Worm (Caenorhabditis elegans): Measurements from ENCODE around the gene ZC317.7.

ZC317.7 gene

DNA sequence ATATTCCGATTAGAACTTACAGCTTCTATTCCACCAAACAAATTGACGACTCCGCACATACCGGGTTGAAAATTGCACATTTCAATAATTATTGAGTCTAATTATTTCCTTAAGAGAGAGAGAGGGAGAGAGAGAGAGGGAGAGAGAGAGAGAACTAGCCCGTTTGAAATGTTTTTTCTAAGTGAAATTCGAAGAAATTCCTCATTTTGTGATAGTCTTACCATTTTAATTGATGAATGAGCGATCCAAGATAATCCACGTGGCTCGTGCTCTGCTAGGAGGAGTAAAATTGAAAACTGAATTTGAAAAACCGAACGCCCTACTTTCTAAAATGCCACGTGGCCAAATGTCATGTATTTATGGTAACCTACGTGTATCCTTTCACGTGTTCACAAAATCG, 38.3 kb downstream of the ZC317.7 start, which contains the start of gene F08F3.8:
F08F3.8 (minus strand) TSS at position 101 of the 400 bp plus-strand sequence.
- TF ChIP-seq klf-2 (GFP tag; conservative IDR thresholded peaks at IDR 0.05): no peak
- no peak for TF ChIP-seq T22C8.4 (GFP tag; IDR thresholded peaks at IDR 0.05)
- TF ChIP-seq ztf-23 (GFP tag; IDR thresholded peaks at IDR 0.05): no peak
- no peak for TF ChIP-seq med-1 (GFP tag; optimal IDR thresholded peaks at IDR 0.05; ENCODE audit: insufficient read depth)
- TF ChIP-seq flt-1 (GFP tag; IDR thresholded peaks at IDR 0.05): no peak
- no peak for TF ChIP-seq cog-1 (tag; optimal IDR thresholded peaks at IDR 0.05)
- no peak for TF ChIP-seq ref-1 (GFP tag; conservative IDR thresholded peaks at IDR 0.05)
- no peak for TF ChIP-seq tab-1 (GFP tag; IDR thresholded peaks at IDR 0.05)
- no peak for TF ChIP-seq ztf-29 (GFP tag; IDR thresholded peaks at IDR 0.05)

DNA sequence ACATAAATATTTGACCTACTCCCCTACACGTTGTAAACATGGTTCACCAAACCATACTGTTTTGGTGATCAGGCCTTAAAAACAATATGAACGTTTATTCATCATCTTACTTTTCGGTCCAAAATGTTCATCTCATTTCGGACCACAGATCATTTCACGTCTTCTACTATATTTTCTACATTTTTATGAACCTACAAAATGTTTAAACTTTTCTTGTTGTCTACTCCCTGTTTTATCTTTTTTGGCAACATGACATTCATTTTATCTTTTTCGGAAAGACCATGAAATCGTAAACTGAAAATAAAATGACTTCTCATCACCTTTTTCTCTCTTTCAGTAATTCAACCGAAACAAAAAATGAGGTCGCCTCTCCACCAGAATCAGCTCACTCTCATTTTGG, 43.0 kb downstream of the ZC317.7 start, which contains the start of gene rhr-1:
rhr-1 (plus strand) TSS at position 301 of the 400 bp plus-strand sequence.
- TF ChIP-seq cog-1 (tag; optimal IDR thresholded peaks at IDR 0.05): no peak
- no peak for TF ChIP-seq T22C8.4 (GFP tag; IDR thresholded peaks at IDR 0.05)
- no peak for TF ChIP-seq flt-1 (GFP tag; IDR thresholded peaks at IDR 0.05)
- TF ChIP-seq ref-1 (GFP tag; conservative IDR thresholded peaks at IDR 0.05): no peak
- no peak for TF ChIP-seq klf-2 (GFP tag; conservative IDR thresholded peaks at IDR 0.05)
- TF ChIP-seq med-1 (GFP tag; optimal IDR thresholded peaks at IDR 0.05; ENCODE audit: insufficient read depth): no peak
- no peak for TF ChIP-seq ztf-29 (GFP tag; IDR thresholded peaks at IDR 0.05)
- TF ChIP-seq tab-1 (GFP tag; IDR thresholded peaks at IDR 0.05): no peak
- TF ChIP-seq ztf-23 (GFP tag; IDR thresholded peaks at IDR 0.05): no peak

DNA sequence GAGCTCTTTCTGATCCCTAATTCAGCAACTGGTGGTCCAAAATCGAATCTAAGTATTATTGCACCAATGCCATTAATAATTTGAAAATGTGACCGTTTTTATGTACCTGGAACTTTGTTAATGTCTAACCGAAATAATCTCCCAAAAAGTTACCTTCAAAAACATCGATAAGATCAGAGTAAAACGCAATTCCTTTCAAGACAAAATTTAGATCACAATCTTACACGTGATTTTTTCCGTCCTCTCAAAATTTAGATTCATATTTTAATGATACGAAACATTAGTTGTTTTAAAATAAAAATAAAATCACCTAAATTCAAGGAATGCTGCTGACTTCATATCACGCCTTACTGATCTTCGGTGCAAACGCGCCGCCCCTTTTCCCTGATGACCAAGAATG, 44.5 kb downstream of the ZC317.7 start:
- TF ChIP-seq ztf-23 (GFP tag; IDR thresholded peaks at IDR 0.05) (no peak), ref-1 (GFP tag; conservative IDR thresholded peaks at IDR 0.05) (no peak), ztf-29 (GFP tag; IDR thresholded peaks at IDR 0.05) (no peak), tab-1 (GFP tag; IDR thresholded peaks at IDR 0.05) (no peak), med-1 (GFP tag; optimal IDR thresholded peaks at IDR 0.05; ENCODE audit: insufficient read depth) (no peak), cog-1 (tag; optimal IDR thresholded peaks at IDR 0.05) (no peak), T22C8.4 (GFP tag; IDR thresholded peaks at IDR 0.05) (no peak), klf-2 (GFP tag; conservative IDR thresholded peaks at IDR 0.05) (no peak), flt-1 (GFP tag; IDR thresholded peaks at IDR 0.05) (no peak)

DNA sequence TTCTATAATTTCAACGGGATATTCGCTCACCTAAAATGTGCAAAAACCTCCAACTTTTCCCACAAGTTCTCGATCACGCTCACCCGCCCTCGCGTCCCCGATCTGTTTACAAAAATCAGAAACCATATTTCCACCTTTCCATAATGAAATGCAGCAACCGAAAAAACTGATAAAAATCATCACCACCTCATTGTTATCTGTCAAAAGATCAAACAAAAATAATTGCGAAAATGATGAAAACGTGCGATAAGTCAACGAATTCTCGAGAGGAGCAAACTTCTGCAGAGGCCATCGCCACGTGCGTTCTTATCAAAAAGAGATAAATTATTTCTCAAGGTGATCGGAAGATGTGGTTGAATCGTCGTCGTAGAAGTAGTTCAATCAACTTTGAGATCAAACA, 45.8 kb downstream of the ZC317.7 start:
- TF ChIP-seq T22C8.4 (GFP tag; IDR thresholded peaks at IDR 0.05): no peak
- no peak for TF ChIP-seq ref-1 (GFP tag; conservative IDR thresholded peaks at IDR 0.05)
- no peak for TF ChIP-seq cog-1 (tag; optimal IDR thresholded peaks at IDR 0.05)
- TF ChIP-seq med-1 (GFP tag; optimal IDR thresholded peaks at IDR 0.05; ENCODE audit: insufficient read depth): no peak
- TF ChIP-seq ztf-23 (GFP tag; IDR thresholded peaks at IDR 0.05): no peak
- TF ChIP-seq flt-1 (GFP tag; IDR thresholded peaks at IDR 0.05): no peak
- TF ChIP-seq tab-1 (GFP tag; IDR thresholded peaks at IDR 0.05): no peak
- no peak for TF ChIP-seq klf-2 (GFP tag; conservative IDR thresholded peaks at IDR 0.05)
- TF ChIP-seq ztf-29 (GFP tag; IDR thresholded peaks at IDR 0.05): no peak

DNA sequence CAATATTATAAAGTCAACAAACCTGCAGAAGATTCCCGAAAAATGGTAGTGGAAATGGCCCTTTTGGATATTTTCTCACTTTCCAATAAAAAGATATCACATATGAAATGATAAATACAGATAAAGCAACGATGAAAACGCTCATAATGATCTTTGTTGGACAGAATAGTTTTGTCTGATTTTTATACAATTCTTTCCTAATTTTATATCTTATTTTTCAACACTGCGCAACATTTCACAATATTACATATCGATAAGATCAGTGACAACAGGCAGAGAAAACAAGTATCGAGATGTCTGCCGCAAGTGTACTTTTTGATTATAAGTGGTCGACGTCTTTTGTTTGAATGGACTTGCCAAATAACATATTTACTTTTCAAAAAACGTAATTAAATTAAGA, 47.7 kb downstream of the ZC317.7 start, which contains the start of gene cyp-14A5:
cyp-14A5 (minus strand) TSS at position 163 of the 400 bp plus-strand sequence.
- TF ChIP-seq klf-2 (GFP tag; conservative IDR thresholded peaks at IDR 0.05) (no peak), cog-1 (tag; optimal IDR thresholded peaks at IDR 0.05) (no peak), ztf-23 (GFP tag; IDR thresholded peaks at IDR 0.05) (no peak), flt-1 (GFP tag; IDR thresholded peaks at IDR 0.05) (no peak), tab-1 (GFP tag; IDR thresholded peaks at IDR 0.05) (no peak)

DNA sequence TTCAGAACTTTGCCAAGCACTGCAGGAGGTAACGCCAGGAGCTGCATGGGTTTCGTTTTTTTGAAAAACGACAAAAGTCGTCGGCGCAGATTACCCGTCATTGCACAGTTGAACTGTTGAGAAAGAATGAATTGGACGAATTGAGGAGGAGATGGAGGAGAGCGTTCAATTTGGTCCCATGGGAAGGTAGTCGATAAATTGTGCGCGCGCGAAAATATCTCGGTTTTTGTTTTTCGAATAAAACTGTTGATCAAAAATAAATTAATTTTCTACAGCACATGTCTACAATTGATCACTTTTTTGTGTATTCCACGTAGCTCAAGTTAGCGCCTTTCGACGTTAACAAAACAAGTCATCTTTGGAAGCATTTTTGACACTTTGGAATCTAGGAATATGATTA, 50.9 kb downstream of the ZC317.7 start, which contains the start of gene F08F3.6:
F08F3.6 (minus strand) TSS at position 153 of the 400 bp plus-strand sequence.
- TF ChIP-seq flt-1 (GFP tag; IDR thresholded peaks at IDR 0.05) (no peak), klf-2 (GFP tag; conservative IDR thresholded peaks at IDR 0.05) (no peak), ztf-29 (GFP tag; IDR thresholded peaks at IDR 0.05) (no peak), tab-1 (GFP tag; IDR thresholded peaks at IDR 0.05) (no peak), ztf-23 (GFP tag; IDR thresholded peaks at IDR 0.05) (no peak), med-1 (GFP tag; optimal IDR thresholded peaks at IDR 0.05; ENCODE audit: insufficient read depth) (no peak)

All from whole organism, midembryonic.